Fruit fly (Drosophila melanogaster): ENCODE measurements around the gene CG17782.

DNA sequence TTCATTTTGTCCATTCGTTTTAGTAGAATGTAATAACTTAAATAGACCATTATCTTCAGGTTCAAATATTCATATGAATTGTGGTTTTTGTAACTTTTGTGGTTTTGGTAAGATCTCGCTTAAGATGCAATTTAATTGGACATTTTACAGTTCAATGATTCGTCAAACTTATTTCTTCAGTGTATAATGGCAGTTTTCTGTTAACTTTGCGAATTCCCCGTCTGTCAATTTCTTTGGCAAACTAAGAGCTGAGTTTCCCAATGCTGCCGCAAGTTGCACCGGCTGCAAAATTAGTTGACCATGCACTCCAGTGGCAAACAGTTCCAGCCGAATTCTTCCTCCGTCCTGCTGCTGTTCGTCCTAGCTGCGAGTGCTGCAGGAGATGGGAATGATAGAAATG is 4.0 kb upstream of the CG17782 start, which contains the start of gene CG33342:
- TF ChIP-seq pan (optimal IDR thresholded peaks at IDR 0.05) = no peak
- TF ChIP-seq usp (GFP tag; optimal IDR thresholded peaks at IDR 0.05) = no peak
- TF ChIP-seq psq (optimal IDR thresholded peaks at IDR 0.05) = no peak
- no peak for TF ChIP-seq Dll (optimal IDR thresholded peaks at IDR 0.05)
- no peak for TF ChIP-seq EcR (GFP tag; optimal IDR thresholded peaks at IDR 0.05)
